Worm (Caenorhabditis elegans) whole organism, L2 larva: ENCODE results near the gene T07F12.1.

Experiments
- egl-27 ChIP-seq: sonication (generic microtip); optimal IDR thresholded peaks from 3 replicates; lab custom pipeline; 2017; ENCODE audit warnings: missing biosample characterization, missing genetic modification reagents, missing genetic modification characterization
- elt-1 ChIP-seq: fragments of 150-350 bp; optimal IDR thresholded peaks from 2 replicates; lab custom pipeline; 2014; ENCODE audit warnings: missing biosample characterization, missing genetic modification characterization
- lsy-2 ChIP-seq, 2 experiments: fragments of 150-350 bp in 1 of 2; sonication (generic microtip) in 1 of 2; optimal IDR thresholded peaks; 2 replicates each; lab custom pipeline; 2014 to 2017; ENCODE audit warnings: missing biosample characterization in 2 of 2, missing genetic modification characterization in 2 of 2
- nhr-12 ChIP-seq: fragments of 150-350 bp; optimal IDR thresholded peaks from 2 replicates; lab custom pipeline; 2014; ENCODE audit warnings: missing biosample characterization, missing genetic modification characterization
- sma-9 ChIP-seq, 2 experiments: fragments of 150-350 bp in 1 of 2; sonication (generic microtip) in 1 of 2; optimal IDR thresholded peaks; 2 replicates each; lab custom pipeline; 2014 to 2016; ENCODE audit warnings: missing genetic modification characterization in 2 of 2, mild to moderate bottlenecking in 1 of 2, missing biosample characterization in 1 of 2, missing compliant biosample characterization in 1 of 2, missing genetic modification reagents in 1 of 2, moderate library complexity in 1 of 2
- unc-55 ChIP-seq: fragments of 150-350 bp; sonication (generic microtip); optimal IDR thresholded peaks from 3 replicates; lab custom pipeline; 2014; ENCODE audit warnings: missing biosample characterization, missing genetic modification reagents, missing genetic modification characterization
- ztf-4 ChIP-seq: fragments of 150-350 bp; optimal IDR thresholded peaks from 2 replicates; lab custom pipeline; 2014; ENCODE audit warnings: missing biosample characterization, missing genetic modification characterization

ce11 chrX:4929657-4930056, 35.8 kb downstream of the T07F12.1 start, which contains the start of gene mct-4:
- TF ChIP-seq nhr-12 (tag; lab: Kevin White, UChicago) (no peak), lsy-2 (tag; optimal IDR thresholded peaks at IDR 0.05; lab: Kevin White, UChicago) (no peak), egl-27 (tag; lab: Kevin White, UChicago) (no peak), sma-9 (GFP tag; optimal IDR thresholded peaks at IDR 0.05; lab: Kevin White, UChicago) (no peak), sma-9 (tag; optimal IDR thresholded peaks at IDR 0.05; lab: Kevin White, UChicago) (no peak), elt-1 (no peak), unc-55 (GFP tag; lab: Kevin White, UChicago) (no peak), ztf-4 (no peak)
